Fruit fly (Drosophila melanogaster): ENCODE data around the gene CG14339.

dm6 chr2L:1152693-1153092 lies 44.4 kb downstream of the CG14339 start:
- TF ChIP-seq CTCF (optimal IDR thresholded peaks at IDR 0.05) (no peak), CG8478 (optimal IDR thresholded peaks at IDR 0.05) (no peak)
